Fruit fly (Drosophila melanogaster) whole organism, embryonic: Measurements from ENCODE around the gene spz3.

Experiments used
- ATbp ChIP-seq: fragments of 200-800 bp; sonication (Bioruptor generic); optimal IDR thresholded peaks from 2 replicates; lab custom pipeline; 2017; ENCODE audit warnings: missing biosample characterization, mild to moderate bottlenecking, missing genetic modification characterization, missing genetic modification reagents
- Asciz ChIP-seq: fragments of 200-800 bp; sonication (Bioruptor generic); optimal IDR thresholded peaks from 2 replicates; lab custom pipeline; 2017; ENCODE audit warnings: missing biosample characterization, mild to moderate bottlenecking, missing genetic modification characterization, missing genetic modification reagents
- B-H2 ChIP-seq: fragments of 200-800 bp; sonication (Bioruptor generic); optimal IDR thresholded peaks from 2 replicates; lab custom pipeline; 2018; ENCODE audit warnings: missing biosample characterization, mild to moderate bottlenecking, missing genetic modification characterization
- CG10979 ChIP-seq: fragments of 200-800 bp; sonication (Bioruptor generic); optimal IDR thresholded peaks from 2 replicates; lab custom pipeline; 2018; ENCODE audit warnings: missing biosample characterization, mild to moderate bottlenecking, missing genetic modification characterization, moderate library complexity
- CG11093 ChIP-seq: fragments of 200-800 bp; sonication (Bioruptor generic); IDR thresholded peaks from 3 replicates; pipeline ENCODE4 v1.3.6; 2022; ENCODE audit warnings: missing biosample characterization, missing genetic modification characterization
- CG11504 ChIP-seq: fragments of 200-800 bp; sonication (Bioruptor generic); optimal IDR thresholded peaks from 3 replicates; lab custom pipeline; 2019; ENCODE audit warnings: missing biosample characterization, mild to moderate bottlenecking, missing genetic modification characterization, moderate library complexity
- CG11560 ChIP-seq: fragments of 200-800 bp; sonication (Bioruptor generic); IDR thresholded peaks from 3 replicates; pipeline ENCODE4 v1.3.6; 2022; ENCODE audit warnings: missing biosample characterization, missing genetic modification characterization
- CG1233 ChIP-seq: fragments of 200-800 bp; sonication (Bioruptor generic); optimal IDR thresholded peaks from 4 replicates; lab custom pipeline; 2018; ENCODE audit warnings: missing biosample characterization, mild to moderate bottlenecking, missing genetic modification characterization
- CG14050 ChIP-seq: fragments of 200-800 bp; sonication (Bioruptor generic); IDR thresholded peaks from 3 replicates; pipeline ENCODE4 v1.3.6; 2022; ENCODE audit warnings: missing biosample characterization, missing genetic modification characterization
- CG14710 ChIP-seq: fragments of 200-800 bp; sonication (Bioruptor generic); optimal IDR thresholded peaks from 3 replicates; lab custom pipeline; 2019; ENCODE audit warnings: missing biosample characterization, mild to moderate bottlenecking, missing genetic modification characterization, moderate library complexity
- CG15011 ChIP-seq: fragments of 200-800 bp; sonication (Bioruptor generic); optimal IDR thresholded peaks from 3 replicates; lab custom pipeline; 2018; ENCODE audit warnings: missing biosample characterization, mild to moderate bottlenecking, missing genetic modification characterization
- CG1647 ChIP-seq: fragments of 200-800 bp; sonication (Bioruptor generic); optimal IDR thresholded peaks from 3 replicates; lab custom pipeline; 2016; ENCODE audit warnings: missing biosample characterization, missing genetic modification characterization
- CG1832 ChIP-seq: fragments of 200-800 bp; sonication (Bioruptor generic); optimal IDR thresholded peaks from 2 replicates; lab custom pipeline; 2017; ENCODE audit warnings: missing biosample characterization, mild to moderate bottlenecking, missing genetic modification characterization, inconsistent platforms
- CG3065 ChIP-seq: fragments of 200-800 bp; sonication (Bioruptor generic); optimal IDR thresholded peaks from 2 replicates; lab custom pipeline; 2016; ENCODE audit warnings: missing biosample characterization, missing genetic modification characterization
- CG31224 ChIP-seq: fragments of 200-800 bp; sonication (Bioruptor generic); IDR thresholded peaks from 2 replicates; pipeline ENCODE4 v1.3.6; 2022; ENCODE audit warnings: missing biosample characterization, missing genetic modification characterization
- CG34224 ChIP-seq: fragments of 200-800 bp; sonication (Bioruptor generic); IDR thresholded peaks from 3 replicates; pipeline ENCODE4 v1.3.6; 2022; ENCODE audit warnings: missing biosample characterization, missing genetic modification characterization; ENCODE audit not compliant: partially characterized antibody
- CG4707 ChIP-seq: fragments of 200-800 bp; sonication (Bioruptor generic); optimal IDR thresholded peaks from 2 replicates; lab custom pipeline; 2018; ENCODE audit warnings: missing biosample characterization, mild to moderate bottlenecking, missing genetic modification characterization, moderate library complexity
- CG4854 ChIP-seq: fragments of 200-800 bp; sonication (Bioruptor generic); optimal IDR thresholded peaks from 2 replicates; lab custom pipeline; 2016; ENCODE audit warnings: missing biosample characterization, missing genetic modification characterization, inconsistent platforms
- Camta ChIP-seq: fragments of 200-800 bp; sonication (Bioruptor generic); optimal IDR thresholded peaks from 2 replicates; lab custom pipeline; 2016; ENCODE audit warnings: missing biosample characterization, missing genetic modification characterization
- CoRest ChIP-seq: fragments of 200-800 bp; sonication (Bioruptor generic); optimal IDR thresholded peaks from 3 replicates; lab custom pipeline; 2018; ENCODE audit warnings: missing biosample characterization, mild to moderate bottlenecking, missing genetic modification characterization, moderate library complexity
- Fer3 ChIP-seq: fragments of 200-800 bp; sonication (Bioruptor generic); optimal IDR thresholded peaks from 2 replicates; lab custom pipeline; 2018; ENCODE audit warnings: missing biosample characterization, mild to moderate bottlenecking, missing genetic modification characterization, moderate library complexity
- Hr51 ChIP-seq, 2 experiments: fragments of 200-800 bp; sonication (Bioruptor generic); optimal IDR thresholded peaks; 2 replicates in 1 of 2; 3 replicates in 1 of 2; lab custom pipeline; 2016 to 2018; ENCODE audit warnings: missing biosample characterization in 2 of 2, missing genetic modification characterization in 2 of 2, mild to moderate bottlenecking in 1 of 2, moderate library complexity in 1 of 2
- Jarid2 ChIP-seq: fragments of 200-800 bp; sonication (Bioruptor generic); optimal IDR thresholded peaks from 3 replicates; lab custom pipeline; 2017; ENCODE audit warnings: mild to moderate bottlenecking, missing biosample characterization, missing genetic modification reagents, missing genetic modification characterization
- Kr ChIP-seq: fragments of 200-800 bp; sonication (Bioruptor generic); optimal IDR thresholded peaks from 2 replicates; lab custom pipeline; 2017; ENCODE audit warnings: missing biosample characterization, mild to moderate bottlenecking, missing genetic modification characterization
- Ptx1 ChIP-seq: fragments of 200-800 bp; sonication (Bioruptor generic); IDR thresholded peaks from 2 replicates; pipeline ENCODE4 v1.3.6; 2022; ENCODE audit warnings: missing biosample characterization, missing genetic modification characterization
- Sox100B ChIP-seq: fragments of 200-800 bp; sonication (Bioruptor generic); optimal IDR thresholded peaks from 3 replicates; lab custom pipeline; 2018; ENCODE audit warnings: missing biosample characterization, mild to moderate bottlenecking, missing genetic modification characterization
- Xrp1 ChIP-seq: fragments of 200-800 bp; sonication (Bioruptor generic); IDR thresholded peaks from 2 replicates; pipeline ENCODE4 v1.3.6; 2022; ENCODE audit warnings: missing biosample characterization, missing genetic modification characterization
- ato ChIP-seq: fragments of 200-800 bp; sonication (Bioruptor generic); IDR thresholded peaks from 2 replicates; pipeline ENCODE4 v1.3.6; 2022; ENCODE audit warnings: missing biosample characterization, missing genetic modification characterization; ENCODE audit not compliant: partially characterized antibody
- chm ChIP-seq: fragments of 200-800 bp; sonication (Bioruptor generic); IDR thresholded peaks from 2 replicates; pipeline ENCODE4 v1.3.6; 2022; ENCODE audit warnings: missing biosample characterization, missing genetic modification characterization
- corto ChIP-seq: fragments of 200-800 bp; sonication (Bioruptor generic); optimal IDR thresholded peaks from 2 replicates; lab custom pipeline; 2016; ENCODE audit warnings: missing biosample characterization, mild to moderate bottlenecking, missing genetic modification characterization, moderate library complexity
- da ChIP-seq: fragments of 200-800 bp; sonication (Bioruptor generic); optimal IDR thresholded peaks from 2 replicates; lab custom pipeline; 2016; ENCODE audit warnings: missing biosample characterization, missing genetic modification characterization
- ewg ChIP-seq: fragments of 200-800 bp; sonication (Bioruptor generic); optimal IDR thresholded peaks from 3 replicates; lab custom pipeline; 2017; ENCODE audit warnings: mild to moderate bottlenecking, missing biosample characterization, missing genetic modification reagents, missing genetic modification characterization
- fd64A ChIP-seq: fragments of 200-800 bp; sonication (Bioruptor generic); optimal IDR thresholded peaks from 3 replicates; lab custom pipeline; 2018; ENCODE audit warnings: missing biosample characterization, mild to moderate bottlenecking, missing genetic modification characterization
- fd96Cb ChIP-seq: fragments of 200-800 bp; sonication (Bioruptor generic); optimal IDR thresholded peaks from 2 replicates; lab custom pipeline; 2018; ENCODE audit warnings: missing biosample characterization, mild to moderate bottlenecking, missing genetic modification characterization, moderate library complexity
- gce ChIP-seq: fragments of 200-800 bp; sonication (Bioruptor generic); IDR thresholded peaks from 3 replicates; pipeline ENCODE4 v1.3.6; 2022; ENCODE audit warnings: missing biosample characterization, missing genetic modification characterization
- gt ChIP-seq: fragments of 200-800 bp; sonication (Bioruptor generic); IDR thresholded peaks from 2 replicates; pipeline ENCODE4 v1.3.6; 2022; ENCODE audit warnings: missing biosample characterization, missing genetic modification characterization
- kni ChIP-seq: fragments of 200-800 bp; sonication (Bioruptor generic); optimal IDR thresholded peaks from 3 replicates; lab custom pipeline; 2017; ENCODE audit warnings: mild to moderate bottlenecking, missing biosample characterization, missing genetic modification reagents, missing genetic modification characterization
- nau ChIP-seq: fragments of 200-800 bp; sonication (Bioruptor generic); optimal IDR thresholded peaks from 3 replicates; lab custom pipeline; 2017; ENCODE audit warnings: missing biosample characterization, mild to moderate bottlenecking, missing genetic modification characterization, missing genetic modification reagents
- oc ChIP-seq: fragments of 200-800 bp; sonication (Bioruptor generic); optimal IDR thresholded peaks from 2 replicates; lab custom pipeline; 2018; ENCODE audit warnings: missing biosample characterization, mild to moderate bottlenecking, missing genetic modification characterization, moderate library complexity
- p53 ChIP-seq: fragments of 200-800 bp; sonication (Bioruptor generic); optimal IDR thresholded peaks from 2 replicates; lab custom pipeline; 2016; ENCODE audit warnings: missing biosample characterization, missing genetic modification characterization
- rib ChIP-seq: fragments of 200-800 bp; sonication (Bioruptor generic); IDR thresholded peaks from 2 replicates; pipeline ENCODE4 v1.3.6; 2022; ENCODE audit warnings: missing biosample characterization, missing genetic modification characterization
- schlank ChIP-seq: fragments of 200-800 bp; sonication (Bioruptor generic); optimal IDR thresholded peaks from 2 replicates; lab custom pipeline; 2018; ENCODE audit warnings: missing biosample characterization, mild to moderate bottlenecking, missing genetic modification characterization
- sd ChIP-seq: fragments of 200-800 bp; sonication (Bioruptor generic); optimal IDR thresholded peaks from 3 replicates; lab custom pipeline; 2018; ENCODE audit warnings: missing biosample characterization, mild to moderate bottlenecking, missing genetic modification characterization, moderate library complexity
- seq ChIP-seq: fragments of 200-800 bp; sonication (Bioruptor generic); IDR thresholded peaks from 2 replicates; pipeline ENCODE4 v1.3.6; 2022; ENCODE audit warnings: missing biosample characterization, missing genetic modification characterization
- sim ChIP-seq: fragments of 200-800 bp; sonication (Bioruptor generic); IDR thresholded peaks from 2 replicates; pipeline ENCODE4 v1.3.6; 2022; ENCODE audit warnings: missing biosample characterization, missing genetic modification characterization
- sr ChIP-seq: fragments of 200-800 bp; sonication (Bioruptor generic); IDR thresholded peaks from 3 replicates; pipeline ENCODE4 v1.3.6; 2022; ENCODE audit warnings: missing biosample characterization, missing genetic modification characterization
- vnd ChIP-seq: fragments of 200-800 bp; sonication (Bioruptor generic); IDR thresholded peaks from 3 replicates; pipeline ENCODE4 v1.3.6; 2022; ENCODE audit warnings: missing biosample characterization, missing genetic modification characterization; ENCODE audit not compliant: partially characterized antibody
- wdn ChIP-seq: fragments of 200-800 bp; sonication (Bioruptor generic); IDR thresholded peaks from 2 replicates; pipeline ENCODE4 v1.3.6; 2022; ENCODE audit warnings: missing biosample characterization, missing genetic modification characterization
- z ChIP-seq: fragments of 200-800 bp; sonication (Bioruptor generic); IDR thresholded peaks from 3 replicates; pipeline ENCODE4 v1.3.6; 2022; ENCODE audit warnings: missing biosample characterization, missing genetic modification characterization
- zen ChIP-seq: fragments of 200-800 bp; sonication (Bioruptor generic); optimal IDR thresholded peaks from 3 replicates; lab custom pipeline; 2018; ENCODE audit warnings: missing biosample characterization, mild to moderate bottlenecking, missing genetic modification characterization, moderate library complexity
- zfh2 ChIP-seq: fragments of 200-800 bp; sonication (Bioruptor generic); optimal IDR thresholded peaks from 2 replicates; lab custom pipeline; 2016; ENCODE audit warnings: missing biosample characterization, missing genetic modification characterization

Gene spz3

DNA sequence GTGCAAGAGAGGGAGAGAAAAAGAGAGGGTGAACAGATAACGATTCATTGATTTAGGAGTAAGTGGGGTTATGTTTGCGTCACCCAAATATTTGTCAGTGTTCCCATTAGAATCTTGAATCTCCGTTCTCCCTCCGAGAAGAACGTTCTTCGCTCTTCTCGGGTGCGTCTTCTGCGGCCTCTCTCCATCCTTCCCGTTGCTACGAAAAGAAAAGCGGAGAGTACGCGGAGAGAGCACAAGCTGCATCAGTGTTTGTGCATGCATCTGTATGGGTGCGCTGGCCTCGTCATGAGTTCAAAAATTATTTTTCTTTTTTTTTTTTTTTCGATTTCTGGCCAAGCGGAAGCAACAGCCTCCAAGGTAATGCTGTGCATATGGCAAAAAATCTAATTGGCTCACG, 50.5 kb downstream of the spz3 start (continued):
- TF ChIP-seq wdn (GFP tag; lab: Robert Waterston, UW), result no peak
- peak; percentile 7 for TF ChIP-seq corto (GFP tag; lab: Kevin White, UChicago)
- no peak for TF ChIP-seq B-H2
- peak; percentile 33 for TF ChIP-seq fd64A (GFP tag; lab: Kevin White, UChicago)
- no peak for TF ChIP-seq schlank (tag; lab: Kevin White, UChicago)
- peak; percentile 4 for TF ChIP-seq kni (GFP tag; lab: Kevin White, UChicago)
- no peak for TF ChIP-seq zen (tag; lab: Kevin White, UChicago)
- no peak for TF ChIP-seq p53 (GFP tag; lab: Kevin White, UChicago)
- no peak for TF ChIP-seq CG10979
- no peak for TF ChIP-seq vnd (GFP tag; lab: Robert Waterston, UW)
- TF ChIP-seq CG14050 (GFP tag; lab: Robert Waterston, UW), result no peak
- 0 out of 2 replicates have a peak, but pooled peaks have one; percentile 45 for TF ChIP-seq rib (GFP tag; lab: Robert Waterston, UW)
- no peak for TF ChIP-seq ato (GFP tag; lab: Robert Waterston, UW)
- 0 out of 2 replicates have a peak, but pooled peaks have one; percentile 17 for TF ChIP-seq Xrp1 (GFP tag; lab: Robert Waterston, UW)
- no peak for TF ChIP-seq Jarid2 (GFP tag; lab: Kevin White, UChicago)
- no peak for TF ChIP-seq CG1647 (GFP tag; lab: Kevin White, UChicago)
- TF ChIP-seq ATbp (GFP tag; lab: Kevin White, UChicago), result peak; percentile 15
- TF ChIP-seq CoRest, result no peak
- TF ChIP-seq da (GFP tag; lab: Kevin White, UChicago), result no peak
- TF ChIP-seq Asciz (GFP tag; lab: Kevin White, UChicago), result peak; percentile 46
- no peak for TF ChIP-seq CG4707
- TF ChIP-seq CG31224 (GFP tag; lab: Robert Waterston, UW), result no peak
- TF ChIP-seq seq (GFP tag; lab: Robert Waterston, UW), result no peak
- no peak for TF ChIP-seq CG11093
- TF ChIP-seq z, result no peak
- TF ChIP-seq ewg (GFP tag; lab: Kevin White, UChicago), result no peak
- no peak for TF ChIP-seq oc (tag; lab: Kevin White, UChicago)
- no peak for TF ChIP-seq CG11560 (tag; lab: Robert Waterston, UW)
- TF ChIP-seq Fer3, result no peak
- TF ChIP-seq sr (GFP tag; lab: Robert Waterston, UW), result no peak
- no peak for TF ChIP-seq Camta (GFP tag; lab: Kevin White, UChicago)
- TF ChIP-seq CG4854 (GFP tag; lab: Kevin White, UChicago), result no peak
- TF ChIP-seq chm (GFP tag; lab: Robert Waterston, UW), result no peak
- TF ChIP-seq Kr (GFP tag; lab: Kevin White, UChicago), result no peak
- TF ChIP-seq sim, result no peak
- no peak for TF ChIP-seq sd (tag; lab: Kevin White, UChicago)
- 0 out of 3 replicates have a peak, but pooled peaks have one; percentile 10 for TF ChIP-seq CG34224
- TF ChIP-seq CG11504 (tag; lab: Kevin White, UChicago), result peak; percentile 1
- TF ChIP-seq CG1832 (GFP tag; lab: Kevin White, UChicago), result no peak
- TF ChIP-seq CG15011 (GFP tag; lab: Kevin White, UChicago), result no peak
- no peak for TF ChIP-seq Hr51 (GFP tag; optimal IDR thresholded peaks at IDR 0.05; lab: Kevin White, UChicago)
- TF ChIP-seq CG1233 (GFP tag; lab: Kevin White, UChicago), result no peak
- no peak for TF ChIP-seq CG3065
- TF ChIP-seq Ptx1 (GFP tag; lab: Robert Waterston, UW), result no peak
- no peak for TF ChIP-seq gce (GFP tag; lab: Robert Waterston, UW)
- TF ChIP-seq Sox100B (GFP tag; lab: Kevin White, UChicago), result peak; percentile 35
- no peak for TF ChIP-seq gt (GFP tag; lab: Robert Waterston, UW)
- TF ChIP-seq fd96Cb (tag; lab: Kevin White, UChicago), result no peak
- peak; percentile 27 for TF ChIP-seq CG14710 (tag; lab: Kevin White, UChicago)
- peak; percentile 48 for TF ChIP-seq nau (GFP tag; lab: Kevin White, UChicago)
- TF ChIP-seq zfh2 (GFP tag; lab: Kevin White, UChicago), result no peak
